Fruit fly (Drosophila melanogaster) whole organism, prepupa: ENCODE results near the gene waw.
A peak's percentile ranks its signal among the peaks of the same experiment; 100 is the strongest.

ENCODE experiments used
- Blimp-1 ChIP-seq: fragments of 200-800 bp; sonication (Bioruptor generic); optimal IDR thresholded peaks from 3 replicates; lab custom pipeline; 2017; ENCODE audit warnings: missing biosample characterization, missing genetic modification characterization, mild to moderate bottlenecking, moderate library complexity, missing genetic modification reagents
- CG10631 ChIP-seq: fragments of 200-800 bp; sonication (Bioruptor generic); optimal IDR thresholded peaks from 2 replicates; lab custom pipeline; 2016; ENCODE audit warnings: missing biosample characterization, missing genetic modification characterization
- CG11762 ChIP-seq: fragments of 200-800 bp; sonication (Bioruptor generic); optimal IDR thresholded peaks from 3 replicates; lab custom pipeline; 2016; ENCODE audit warnings: missing biosample characterization, missing genetic modification characterization; ENCODE audit not compliant: insufficient read depth
- CG11902 ChIP-seq: fragments of 200-800 bp; sonication (Bioruptor generic); optimal IDR thresholded peaks from 3 replicates; lab custom pipeline; 2016; ENCODE audit warnings: missing biosample characterization, missing genetic modification characterization
- CG16779 ChIP-seq: fragments of 200-800 bp; sonication (Bioruptor generic); optimal IDR thresholded peaks from 3 replicates; lab custom pipeline; 2017; ENCODE audit warnings: missing biosample characterization, mild to moderate bottlenecking, missing genetic modification characterization
- CG3032 ChIP-seq: fragments of 200-800 bp; optimal IDR thresholded peaks from 2 replicates; lab custom pipeline; 2019; ENCODE audit warnings: missing biosample characterization, mild to moderate bottlenecking, missing genetic modification characterization, moderate library complexity
- CG31627 ChIP-seq: fragments of 200-800 bp; sonication (Bioruptor generic); optimal IDR thresholded peaks from 3 replicates; lab custom pipeline; 2016; ENCODE audit warnings: missing biosample characterization, missing genetic modification characterization
- CG32006 ChIP-seq: fragments of 200-800 bp; sonication (Bioruptor generic); optimal IDR thresholded peaks from 3 replicates; lab custom pipeline; 2017; ENCODE audit warnings: missing biosample characterization, mild to moderate bottlenecking, missing genetic modification characterization
- CG4318 ChIP-seq: fragments of 200-800 bp; sonication (Bioruptor generic); optimal IDR thresholded peaks from 3 replicates; lab custom pipeline; 2017; ENCODE audit warnings: missing biosample characterization, mild to moderate bottlenecking, missing genetic modification characterization
- CG6276 ChIP-seq: fragments of 200-800 bp; sonication (Bioruptor generic); optimal IDR thresholded peaks from 2 replicates; lab custom pipeline; 2017; ENCODE audit warnings: missing biosample characterization, mild to moderate bottlenecking, missing genetic modification characterization
- CG6792 ChIP-seq: fragments of 200-800 bp; sonication (Bioruptor generic); optimal IDR thresholded peaks from 3 replicates; lab custom pipeline; 2016; ENCODE audit warnings: missing biosample characterization, missing genetic modification characterization
- CG6854 ChIP-seq: fragments of 200-800 bp; sonication (Bioruptor generic); optimal IDR thresholded peaks from 2 replicates; lab custom pipeline; 2017; ENCODE audit warnings: missing biosample characterization, mild to moderate bottlenecking, missing genetic modification characterization
- CG8119 ChIP-seq: fragments of 200-800 bp; sonication (Bioruptor generic); IDR thresholded peaks from 3 replicates; pipeline ENCODE4 v1.3.6; 2022; ENCODE audit warnings: missing biosample characterization, missing genetic modification characterization
- Eip78C ChIP-seq: fragments of 200-800 bp; sonication (Bioruptor generic); peaks from one replicate; lab custom pipeline; 2016; ENCODE audit warnings: missing biosample characterization, missing genetic modification characterization
- Ets96B ChIP-seq: fragments of 200-800 bp; optimal IDR thresholded peaks from 2 replicates; lab custom pipeline; 2019; ENCODE audit warnings: missing biosample characterization, mild to moderate bottlenecking, missing genetic modification characterization, moderate library complexity
- Hr38 ChIP-seq: sonication (Bioruptor generic); optimal IDR thresholded peaks from 2 replicates; lab custom pipeline; 2016; ENCODE audit warnings: missing biosample characterization, missing genetic modification characterization
- Hr39 ChIP-seq: fragments of 200-800 bp; sonication (Bioruptor generic); optimal IDR thresholded peaks from 2 replicates; lab custom pipeline; 2016; ENCODE audit warnings: missing biosample characterization, missing genetic modification characterization
- Lpt ChIP-seq: fragments of 200-800 bp; sonication (Bioruptor generic); optimal IDR thresholded peaks from 3 replicates; lab custom pipeline; 2016; ENCODE audit warnings: missing biosample characterization, missing genetic modification characterization
- Met ChIP-seq: fragments of 200-800 bp; sonication (Bioruptor generic); optimal IDR thresholded peaks from 3 replicates; lab custom pipeline; 2016; ENCODE audit warnings: missing biosample characterization, missing genetic modification characterization
- Sox15 ChIP-seq: fragments of 200-800 bp; sonication (Bioruptor generic); optimal IDR thresholded peaks from 3 replicates; lab custom pipeline; 2016; ENCODE audit warnings: missing biosample characterization, missing genetic modification characterization
- dsx ChIP-seq: fragments of 200-800 bp; optimal IDR thresholded peaks from 3 replicates; lab custom pipeline; 2019; ENCODE audit warnings: missing biosample characterization, mild to moderate bottlenecking, missing genetic modification characterization, moderate library complexity; ENCODE audit not compliant: poor library complexity, severe bottlenecking
- lz ChIP-seq: fragments of 200-800 bp; sonication (Bioruptor generic); optimal IDR thresholded peaks from 3 replicates; lab custom pipeline; 2016; ENCODE audit warnings: missing biosample characterization, missing genetic modification characterization
- svp ChIP-seq: fragments of 200-800 bp; sonication (Bioruptor generic); peaks from one replicate; lab custom pipeline; 2016; ENCODE audit warnings: missing biosample characterization, missing genetic modification characterization

waw gene

dm6 chrX:21375595-21376047 is 12.8 kb downstream of the waw start (continued):
- TF ChIP-seq Hr39 (no peak), Lpt (GFP tag; lab: Kevin White, UChicago) (peak; percentile 65), Blimp-1 (GFP tag; lab: Kevin White, UChicago) (no peak), CG11762 (peak; percentile 16), CG6792 (GFP tag; lab: Kevin White, UChicago) (peak; percentile 54), Sox15 (no peak), Eip78C (GFP tag; lab: Kevin White, UChicago) (peak; percentile 80), CG4318 (peak; percentile 60), CG3032 (peak; percentile 61), Hr38 (GFP tag; lab: Kevin White, UChicago) (no peak), Ets96B (tag; lab: Kevin White, UChicago) (peak; percentile 48), CG6854 (GFP tag; lab: Kevin White, UChicago) (peak; percentile 37), lz (GFP tag; lab: Kevin White, UChicago) (peak; percentile 38), CG11902 (GFP tag; lab: Kevin White, UChicago) (no peak), svp (GFP tag; lab: Kevin White, UChicago) (no peak)
- TF ChIP-seq, all 60 proteins: peak for 43

DNA sequence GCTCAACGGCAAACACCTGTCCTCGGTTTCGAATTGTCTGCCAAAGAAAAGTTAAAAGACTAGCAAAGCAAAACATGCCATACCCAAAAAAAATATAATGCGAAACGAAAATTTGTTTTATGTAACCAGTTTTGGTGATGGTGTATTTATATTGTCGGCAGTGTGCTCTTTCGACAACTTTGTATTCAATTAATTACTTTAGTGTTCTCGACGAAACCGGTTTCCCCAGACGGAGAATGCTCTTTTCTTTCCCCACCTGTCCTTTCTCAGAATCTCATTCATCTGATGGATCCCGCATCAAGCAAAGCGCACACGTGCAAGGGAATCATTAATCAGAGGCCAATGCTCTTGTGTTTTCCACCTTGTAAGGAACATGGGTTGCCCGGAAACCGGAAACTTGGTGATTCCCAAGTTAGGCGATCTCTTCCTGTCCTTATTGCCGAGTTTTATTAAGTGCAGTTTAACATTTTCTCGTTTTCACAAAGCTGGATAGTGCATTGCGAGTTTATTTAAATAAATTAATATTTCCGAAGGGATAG is 15.6 kb downstream of the waw start:
- TF ChIP-seq CG6276 (GFP tag; lab: Kevin White, UChicago) (no peak), Sox15 (no peak), CG4318 (no peak), Eip78C (GFP tag; lab: Kevin White, UChicago) (peak; percentile 19), CG31627 (GFP tag; lab: Kevin White, UChicago) (no peak), CG6854 (GFP tag; lab: Kevin White, UChicago) (peak; percentile 32), dsx (peak; percentile 98), Met (peak; percentile 60)

DNA sequence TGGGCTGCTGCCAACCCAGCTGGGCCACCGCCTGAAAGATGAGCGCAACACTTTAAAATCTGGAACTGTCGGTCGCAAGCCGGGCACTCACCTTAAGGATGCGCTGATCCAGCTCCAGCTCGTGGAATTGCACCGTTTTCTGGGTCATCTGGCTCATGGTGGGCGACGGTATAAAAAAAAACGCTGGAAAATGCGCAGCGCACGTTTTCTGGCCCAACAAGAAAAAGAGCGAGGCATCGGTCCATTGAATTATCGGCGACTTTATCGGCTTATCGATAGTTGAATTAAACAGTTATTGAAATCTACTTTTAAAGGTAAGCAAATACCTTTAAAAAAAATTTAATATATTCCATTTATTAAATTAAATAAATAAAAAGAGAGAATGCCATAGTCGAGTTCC is 24.9 kb downstream of the waw start, which contains the start of gene Ddx56:
TSS of gene Ddx56 (minus strand) at position 252 of the 400 bp plus-strand sequence.
- TF ChIP-seq CG8119 (GFP tag; lab: Robert Waterston, UW): 0 out of 3 replicates have a peak, but pooled peaks have one; percentile 13
- no peak for TF ChIP-seq CG32006

- TF ChIP-seq Eip78C (GFP tag; lab: Kevin White, UChicago) (peak; percentile 3), CG10631 (GFP tag; lab: Kevin White, UChicago) (no peak)
Observed at dm6 chrX:21388734-21389133, 25.9 kb downstream of the waw start, which contains the start of gene mst. TSS of gene mst (plus strand) at chrX:21388977.

DNA sequence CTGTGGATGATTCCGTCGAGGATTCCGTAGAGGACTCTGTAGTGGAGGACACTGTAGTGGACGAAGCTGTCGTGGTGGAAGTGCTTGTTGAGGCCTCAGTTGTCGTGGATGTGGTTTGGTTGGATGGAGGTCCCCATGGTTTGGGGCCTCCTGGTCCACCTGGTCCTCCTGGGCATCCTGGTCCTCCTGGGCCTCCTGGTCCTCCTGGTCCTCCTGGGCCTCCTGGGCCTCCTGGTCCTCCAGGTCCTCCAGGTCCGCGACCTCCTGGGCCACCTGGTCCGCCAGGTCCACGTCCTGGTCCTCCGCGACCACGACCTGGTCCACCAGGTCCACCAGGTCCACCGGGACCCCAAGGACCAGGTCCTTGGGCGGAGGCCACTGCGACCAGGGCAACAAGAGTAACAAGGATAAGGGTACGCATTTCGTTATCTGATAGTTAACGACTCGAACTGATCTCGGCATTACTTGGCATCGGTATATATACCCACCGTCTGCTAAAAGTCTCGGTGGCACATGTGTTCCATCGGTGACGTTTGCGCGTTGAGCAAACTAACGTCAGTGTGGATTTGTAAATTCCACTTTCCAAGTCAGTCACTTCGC is 34.1 kb downstream of the waw start, which contains the start of gene lcs:
TSS of gene lcs (minus strand) at position 457 of the 600 bp plus-strand sequence.
- TF ChIP-seq CG10631 (GFP tag; lab: Kevin White, UChicago): no peak
- no peak for TF ChIP-seq CG16779 (tag; lab: Kevin White, UChicago)
- no peak for TF ChIP-seq CG3032
- no peak for TF ChIP-seq CG6792 (GFP tag; lab: Kevin White, UChicago)
- TF ChIP-seq, all 60 proteins: peak for 0

dm6 chrX:21402672-21403071 is 39.8 kb downstream of the waw start, which contains the start of gene whe:
TSS of gene whe (minus strand) at chrX:21402772.
- no peak for TF ChIP-seq Hr38 (GFP tag; lab: Kevin White, UChicago)
